Worm (Caenorhabditis elegans) whole organism, young adult: ENCODE data around the gene fbxb-117.

Experiments
- F57A8.1 ChIP-seq: fragments of 200-800 bp; sonication (Bioruptor generic); optimal IDR thresholded peaks from 2 replicates; lab custom pipeline; 2018; ENCODE audit warnings: mild to moderate bottlenecking, missing genetic modification characterization, moderate library complexity, missing compliant biosample characterization
- attf-3 ChIP-seq: fragments of 200-800 bp; sonication (Bioruptor generic); conservative IDR thresholded peaks from 2 replicates; pipeline ENCODE4 v1.3.6; 2022; ENCODE audit warnings: missing genetic modification reagents, missing genetic modification characterization, missing compliant biosample characterization
- bed-1 ChIP-seq: fragments of 200-800 bp; sonication (Bioruptor generic); IDR thresholded peaks from 2 replicates; pipeline ENCODE4 v1.3.6; 2022; ENCODE audit warnings: missing genetic modification reagents, missing genetic modification characterization, missing compliant biosample characterization
- ceh-100 ChIP-seq: fragments of 200-800 bp; sonication (Bioruptor generic); IDR thresholded peaks from 2 replicates; pipeline ENCODE4 v1.3.6; 2022; ENCODE audit warnings: missing genetic modification reagents, missing genetic modification characterization, missing compliant biosample characterization
- ceh-79 ChIP-seq: sonication (generic microtip); optimal IDR thresholded peaks from 2 replicates; lab custom pipeline; 2017; ENCODE audit warnings: mild to moderate bottlenecking, missing genetic modification characterization, missing compliant biosample characterization
- chd-7 ChIP-seq: sonication (generic microtip); optimal IDR thresholded peaks from 2 replicates; lab custom pipeline; 2016; ENCODE audit warnings: mild to moderate bottlenecking, missing genetic modification characterization, moderate library complexity, missing compliant biosample characterization
- efl-1 ChIP-seq: fragments of 150-350 bp; optimal IDR thresholded peaks from 2 replicates; lab custom pipeline; 2014; ENCODE audit warnings: missing biosample characterization, missing genetic modification reagents, missing genetic modification characterization
- egl-44 ChIP-seq: fragments of 200-800 bp; sonication (Bioruptor generic); IDR thresholded peaks from 2 replicates; pipeline ENCODE4 v1.3.6; 2022; ENCODE audit warnings: missing genetic modification reagents, missing genetic modification characterization, missing compliant biosample characterization
- ekl-4 ChIP-seq: fragments of 200-800 bp; sonication (Bioruptor generic); IDR thresholded peaks from 2 replicates; pipeline ENCODE4 v1.3.6; 2022; ENCODE audit warnings: missing genetic modification reagents, missing genetic modification characterization, missing compliant biosample characterization
- sea-2 ChIP-seq: fragments of 200-800 bp; sonication (Bioruptor generic); IDR thresholded peaks from 2 replicates; pipeline ENCODE4 v1.3.6; 2022; ENCODE audit warnings: missing genetic modification characterization, missing compliant biosample characterization
- unc-130 ChIP-seq: sonication (generic microtip); optimal IDR thresholded peaks from 2 replicates; lab custom pipeline; 2016; ENCODE audit warnings: missing genetic modification reagents, missing genetic modification characterization, missing compliant biosample characterization
- unc-62 ChIP-seq: fragments of 150-350 bp; optimal IDR thresholded peaks from 2 replicates; lab custom pipeline; 2014; ENCODE audit warnings: missing biosample characterization, missing genetic modification reagents, missing genetic modification characterization

ce11 chrV:19278488-19278887 is 3.9 kb upstream of the fbxb-117 start:
- TF ChIP-seq unc-130 (GFP tag; lab: Kevin White, UChicago) (no peak), egl-44 (GFP tag; lab: Robert Waterston, UW) (no peak), sea-2 (GFP tag; lab: Robert Waterston, UW) (no peak), ekl-4 (GFP tag; lab: Robert Waterston, UW) (no peak), ceh-100 (GFP tag; lab: Robert Waterston, UW) (no peak), unc-62 (no peak), ceh-79 (no peak), chd-7 (tag; lab: Kevin White, UChicago) (no peak), efl-1 (GFP tag; lab: Kevin White, UChicago) (no peak), F57A8.1 (GFP tag; lab: Kevin White, UChicago) (no peak), attf-3 (GFP tag; lab: Robert Waterston, UW) (no peak), bed-1 (GFP tag; lab: Robert Waterston, UW) (no peak)
